Fruit fly (Drosophila melanogaster) whole organism, embryonic: ENCODE results near the gene Setx.
A peak's percentile ranks its signal among the peaks of the same experiment; 100 is the strongest.

Source experiments
- Adf1 ChIP-seq: fragments of 200-800 bp; sonication (Bioruptor generic); IDR thresholded peaks from 2 replicates; pipeline ENCODE4 v1.3.6; 2022; ENCODE audit warnings: missing biosample characterization, missing genetic modification characterization
- Aef1 ChIP-seq: fragments of 200-800 bp; sonication (Bioruptor generic); IDR thresholded peaks from 3 replicates; pipeline ENCODE4 v1.3.6; 2022; ENCODE audit warnings: missing biosample characterization, missing genetic modification characterization
- B-H2 ChIP-seq: fragments of 200-800 bp; sonication (Bioruptor generic); optimal IDR thresholded peaks from 2 replicates; lab custom pipeline; 2018; ENCODE audit warnings: missing biosample characterization, mild to moderate bottlenecking, missing genetic modification characterization
- CG10321 ChIP-seq: fragments of 200-800 bp; sonication (Bioruptor generic); IDR thresholded peaks from 2 replicates; pipeline ENCODE4 v1.3.6; 2022; ENCODE audit warnings: missing biosample characterization, missing genetic modification characterization
- CG10431 ChIP-seq: fragments of 200-800 bp; sonication (Bioruptor generic); optimal IDR thresholded peaks from 3 replicates; lab custom pipeline; 2018; ENCODE audit warnings: missing biosample characterization, mild to moderate bottlenecking, missing genetic modification characterization
- CG10979 ChIP-seq: fragments of 200-800 bp; sonication (Bioruptor generic); optimal IDR thresholded peaks from 2 replicates; lab custom pipeline; 2018; ENCODE audit warnings: missing biosample characterization, mild to moderate bottlenecking, missing genetic modification characterization, moderate library complexity
- CG11398 ChIP-seq: fragments of 200-800 bp; sonication (Bioruptor generic); optimal IDR thresholded peaks from 2 replicates; lab custom pipeline; 2016; ENCODE audit warnings: missing biosample characterization, missing genetic modification characterization
- CG11560 ChIP-seq: fragments of 200-800 bp; sonication (Bioruptor generic); IDR thresholded peaks from 3 replicates; pipeline ENCODE4 v1.3.6; 2022; ENCODE audit warnings: missing biosample characterization, missing genetic modification characterization
- CG12942 ChIP-seq: fragments of 200-800 bp; sonication (Bioruptor generic); optimal IDR thresholded peaks from 3 replicates; lab custom pipeline; 2016; ENCODE audit warnings: missing biosample characterization, missing genetic modification characterization
- CG13296 ChIP-seq: fragments of 200-800 bp; sonication (Bioruptor generic); optimal IDR thresholded peaks from 3 replicates; lab custom pipeline; 2018; ENCODE audit warnings: missing biosample characterization, mild to moderate bottlenecking, missing genetic modification characterization
- CG13775 ChIP-seq: fragments of 200-800 bp; sonication (Bioruptor generic); optimal IDR thresholded peaks from 3 replicates; lab custom pipeline; 2017; ENCODE audit warnings: missing biosample characterization, mild to moderate bottlenecking, missing genetic modification characterization
- CG17802 ChIP-seq: fragments of 200-800 bp; sonication (Bioruptor generic); optimal IDR thresholded peaks from 2 replicates; lab custom pipeline; 2018; ENCODE audit warnings: missing biosample characterization, mild to moderate bottlenecking, missing genetic modification characterization, moderate library complexity
- CG17912 ChIP-seq: fragments of 200-800 bp; sonication (Bioruptor generic); optimal IDR thresholded peaks from 2 replicates; lab custom pipeline; 2018; ENCODE audit warnings: missing biosample characterization, mild to moderate bottlenecking, missing genetic modification characterization
- CG30431 ChIP-seq: fragments of 200-800 bp; sonication (Bioruptor generic); optimal IDR thresholded peaks from 2 replicates; lab custom pipeline; 2017; ENCODE audit warnings: missing biosample characterization, missing genetic modification characterization
- CG32767 ChIP-seq: fragments of 200-800 bp; sonication (Bioruptor generic); IDR thresholded peaks from 2 replicates; pipeline ENCODE4 v1.3.6; 2022; ENCODE audit warnings: missing biosample characterization, missing genetic modification characterization
- CG34224 ChIP-seq: fragments of 200-800 bp; sonication (Bioruptor generic); IDR thresholded peaks from 3 replicates; pipeline ENCODE4 v1.3.6; 2022; ENCODE audit warnings: missing biosample characterization, missing genetic modification characterization; ENCODE audit not compliant: partially characterized antibody
- CG6254 ChIP-seq: fragments of 200-800 bp; sonication (Bioruptor generic); optimal IDR thresholded peaks from 3 replicates; lab custom pipeline; 2017; ENCODE audit warnings: mild to moderate bottlenecking, missing biosample characterization, missing genetic modification reagents, missing genetic modification characterization
- CG8359 ChIP-seq: fragments of 200-800 bp; sonication (Bioruptor generic); optimal IDR thresholded peaks from 2 replicates; lab custom pipeline; 2017; ENCODE audit warnings: missing biosample characterization, mild to moderate bottlenecking, missing genetic modification characterization, borderline replicate concordance
- CG8388 ChIP-seq: fragments of 200-800 bp; sonication (Bioruptor generic); optimal IDR thresholded peaks from 2 replicates; lab custom pipeline; 2019; ENCODE audit warnings: missing biosample characterization, mild to moderate bottlenecking, missing genetic modification characterization, moderate library complexity
- CTCF ChIP-seq: fragments of 200-800 bp; sonication (Bioruptor generic); optimal IDR thresholded peaks from 2 replicates; lab custom pipeline; 2017; ENCODE audit warnings: missing biosample characterization, mild to moderate bottlenecking, missing genetic modification characterization, moderate library complexity
- CrebB ChIP-seq: fragments of 200-800 bp; sonication (Bioruptor generic); optimal IDR thresholded peaks from 3 replicates; lab custom pipeline; 2018; ENCODE audit warnings: missing biosample characterization, mild to moderate bottlenecking, missing genetic modification characterization
- Dek ChIP-seq: fragments of 200-800 bp; sonication (Bioruptor generic); optimal IDR thresholded peaks from 3 replicates; lab custom pipeline; 2019; ENCODE audit warnings: missing biosample characterization, mild to moderate bottlenecking, missing genetic modification characterization, moderate library complexity
- Doc2 ChIP-seq: fragments of 200-800 bp; sonication (Bioruptor generic); IDR thresholded peaks from 2 replicates; pipeline ENCODE4 v1.3.6; 2022; ENCODE audit warnings: missing biosample characterization, missing genetic modification characterization
- Dp ChIP-seq: fragments of 200-800 bp; sonication (Bioruptor generic); optimal IDR thresholded peaks from 2 replicates; lab custom pipeline; 2018; ENCODE audit warnings: missing biosample characterization, mild to moderate bottlenecking, missing genetic modification characterization, moderate library complexity
- E2f1 ChIP-seq: fragments of 200-800 bp; sonication (Bioruptor generic); IDR thresholded peaks from 2 replicates; pipeline ENCODE4 v1.3.6; 2022; ENCODE audit warnings: missing biosample characterization, missing genetic modification characterization
- Ets97D ChIP-seq: fragments of 200-800 bp; sonication (Bioruptor generic); optimal IDR thresholded peaks from 3 replicates; lab custom pipeline; 2016; ENCODE audit warnings: missing biosample characterization, missing genetic modification characterization
- Fer1 ChIP-seq: fragments of 200-800 bp; sonication (Bioruptor generic); optimal IDR thresholded peaks from 2 replicates; lab custom pipeline; 2017; ENCODE audit warnings: missing biosample characterization, mild to moderate bottlenecking, missing genetic modification characterization
- HLHmδ ChIP-seq: fragments of 200-800 bp; sonication (Bioruptor generic); optimal IDR thresholded peaks from 2 replicates; lab custom pipeline; 2018; ENCODE audit warnings: missing biosample characterization, mild to moderate bottlenecking, missing genetic modification characterization, moderate library complexity
- Lim3 ChIP-seq: fragments of 200-800 bp; sonication (Bioruptor generic); IDR thresholded peaks from 2 replicates; pipeline ENCODE4 v1.3.6; 2022; ENCODE audit warnings: missing biosample characterization, missing genetic modification characterization
- MBD-R2 ChIP-seq: fragments of 200-800 bp; sonication (Bioruptor generic); IDR thresholded peaks from 2 replicates; pipeline ENCODE4 v1.3.6; 2022; ENCODE audit warnings: missing biosample characterization, missing genetic modification characterization
- Mad ChIP-seq: fragments of 200-800 bp; sonication (Bioruptor generic); optimal IDR thresholded peaks from 2 replicates; lab custom pipeline; 2016; ENCODE audit warnings: missing biosample characterization, missing genetic modification characterization
- Neu2 ChIP-seq: fragments of 200-800 bp; sonication (Bioruptor generic); optimal IDR thresholded peaks from 3 replicates; lab custom pipeline; 2016; ENCODE audit warnings: missing biosample characterization, missing genetic modification characterization, borderline replicate concordance
- Oaz ChIP-seq: fragments of 200-800 bp; sonication (Bioruptor generic); IDR thresholded peaks from 2 replicates; pipeline ENCODE4 v1.3.6; 2022; ENCODE audit warnings: missing biosample characterization, missing genetic modification characterization
- Side ChIP-seq: fragments of 200-800 bp; sonication (Bioruptor generic); optimal IDR thresholded peaks from 2 replicates; lab custom pipeline; 2016; ENCODE audit warnings: missing biosample characterization, missing genetic modification characterization
- Vsx1 ChIP-seq: fragments of 200-800 bp; sonication (Bioruptor generic); optimal IDR thresholded peaks from 2 replicates; lab custom pipeline; 2017; ENCODE audit warnings: missing biosample characterization, mild to moderate bottlenecking, missing genetic modification characterization, missing genetic modification reagents
- ara ChIP-seq: fragments of 200-800 bp; sonication (Bioruptor generic); IDR thresholded peaks from 2 replicates; pipeline ENCODE4 v1.3.6; 2022; ENCODE audit warnings: missing biosample characterization, missing genetic modification characterization
- btn ChIP-seq: fragments of 200-800 bp; sonication (Bioruptor generic); optimal IDR thresholded peaks from 2 replicates; lab custom pipeline; 2016; ENCODE audit warnings: missing biosample characterization, missing genetic modification characterization
- caup ChIP-seq: fragments of 200-800 bp; sonication (Bioruptor generic); optimal IDR thresholded peaks from 3 replicates; lab custom pipeline; 2017; ENCODE audit warnings: missing biosample characterization, mild to moderate bottlenecking, missing genetic modification characterization, moderate library complexity; ENCODE audit not compliant: severe bottlenecking
- crc ChIP-seq: fragments of 200-800 bp; sonication (Bioruptor generic); optimal IDR thresholded peaks from 2 replicates; lab custom pipeline; 2016; ENCODE audit warnings: missing biosample characterization, missing genetic modification characterization
- dm ChIP-seq: fragments of 200-800 bp; sonication (Bioruptor generic); optimal IDR thresholded peaks from 3 replicates; lab custom pipeline; 2016; ENCODE audit warnings: missing biosample characterization, missing genetic modification characterization
- fd3F ChIP-seq: fragments of 200-800 bp; sonication (Bioruptor generic); optimal IDR thresholded peaks from 2 replicates; lab custom pipeline; 2018; ENCODE audit warnings: missing biosample characterization, mild to moderate bottlenecking, missing genetic modification characterization, moderate library complexity
- gfzf ChIP-seq: fragments of 200-800 bp; sonication (Bioruptor generic); optimal IDR thresholded peaks from 2 replicates; lab custom pipeline; 2016; ENCODE audit warnings: missing biosample characterization, mild to moderate bottlenecking, missing genetic modification characterization, moderate library complexity
- ind ChIP-seq: fragments of 200-800 bp; sonication (Bioruptor generic); optimal IDR thresholded peaks from 3 replicates; lab custom pipeline; 2016; ENCODE audit warnings: missing biosample characterization, missing genetic modification characterization
- nerfin-1 ChIP-seq: fragments of 200-800 bp; sonication (Bioruptor generic); optimal IDR thresholded peaks from 3 replicates; lab custom pipeline; 2019; ENCODE audit warnings: missing biosample characterization, mild to moderate bottlenecking, missing genetic modification characterization, moderate library complexity
- otp ChIP-seq: fragments of 200-800 bp; sonication (Bioruptor generic); IDR thresholded peaks from 3 replicates; pipeline ENCODE4, ENCODE4 v1.3.6; 2022; ENCODE audit warnings: missing biosample characterization, missing genetic modification characterization
- pb ChIP-seq: fragments of 200-800 bp; sonication (Bioruptor generic); optimal IDR thresholded peaks from 3 replicates; lab custom pipeline; 2016; ENCODE audit warnings: missing biosample characterization, missing genetic modification characterization
- pho ChIP-seq: fragments of 200-800 bp; sonication (Bioruptor generic); optimal IDR thresholded peaks from 2 replicates; lab custom pipeline; 2016; ENCODE audit warnings: missing biosample characterization, missing genetic modification characterization
- phol ChIP-seq: fragments of 200-800 bp; sonication (Bioruptor generic); optimal IDR thresholded peaks from 3 replicates; lab custom pipeline; 2018; ENCODE audit warnings: missing biosample characterization, mild to moderate bottlenecking, missing genetic modification characterization, moderate library complexity
- schlank ChIP-seq: fragments of 200-800 bp; sonication (Bioruptor generic); optimal IDR thresholded peaks from 2 replicates; lab custom pipeline; 2018; ENCODE audit warnings: missing biosample characterization, mild to moderate bottlenecking, missing genetic modification characterization
- ssp ChIP-seq: fragments of 200-800 bp; sonication (Bioruptor generic); IDR thresholded peaks from 2 replicates; pipeline ENCODE4 v1.3.6; 2022; ENCODE audit warnings: missing biosample characterization, missing genetic modification characterization
- ttk ChIP-seq: fragments of 200-800 bp; sonication (Bioruptor generic); IDR thresholded peaks from 2 replicates; pipeline ENCODE4 v2.1.2; 2022; ENCODE audit warnings: missing biosample characterization, missing genetic modification characterization
- unpg ChIP-seq: fragments of 200-800 bp; sonication (Bioruptor generic); optimal IDR thresholded peaks from 3 replicates; lab custom pipeline; 2018; ENCODE audit warnings: missing biosample characterization, mild to moderate bottlenecking, missing genetic modification characterization, moderate library complexity

Setx gene

DNA sequence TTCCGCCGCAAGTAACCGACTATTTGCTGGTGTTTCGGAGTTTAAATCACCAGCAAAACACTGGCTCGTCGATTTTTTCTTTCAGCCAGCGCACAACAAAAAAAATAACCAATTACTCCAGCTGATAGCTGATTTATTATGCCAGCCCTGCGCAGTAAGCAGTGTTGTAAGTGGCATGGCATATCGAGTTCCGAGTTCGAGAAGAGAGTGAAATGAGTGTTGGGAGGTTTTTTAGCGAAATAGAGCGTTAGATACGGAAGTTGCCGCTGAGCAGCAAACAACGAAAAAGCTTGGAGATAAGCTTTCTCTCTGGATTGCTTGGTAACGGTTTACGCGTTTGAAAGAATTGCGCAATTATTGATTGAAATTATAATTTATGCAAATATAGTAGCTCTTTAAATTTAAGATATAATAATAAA is 45.6 kb downstream of the Setx start, which contains the start of gene CG7565 (continued):
- peak; percentile 24 for TF ChIP-seq unpg
- TF ChIP-seq nerfin-1 (tag; lab: Kevin White, UChicago): peak; percentile 13
- TF ChIP-seq Neu2 (GFP tag; lab: Kevin White, UChicago): no peak
- 0 out of 3 replicates have a peak, but pooled peaks have one; percentile 5 for TF ChIP-seq otp
- peak; percentile 81 for TF ChIP-seq Ets97D (GFP tag; lab: Kevin White, UChicago)
- peak; percentile 70; the same call in 2 of the 3 replicates for TF ChIP-seq CG34224 (GFP tag; lab: Robert Waterston, UW)
- peak; percentile 2 for TF ChIP-seq Dek (tag; lab: Kevin White, UChicago)
- TF ChIP-seq ind: peak; percentile 44
- TF ChIP-seq CG12942 (GFP tag; lab: Kevin White, UChicago): peak; percentile 18
- peak; percentile 58 for TF ChIP-seq CrebB (tag; lab: Kevin White, UChicago)
- no peak for TF ChIP-seq CG10431 (GFP tag; lab: Kevin White, UChicago)
- TF ChIP-seq Lim3 (GFP tag; lab: Robert Waterston, UW): no peak
- TF ChIP-seq Aef1 (GFP tag; lab: Robert Waterston, UW): no peak
- TF ChIP-seq Vsx1 (GFP tag; lab: Kevin White, UChicago): peak; percentile 40
- no peak for TF ChIP-seq CG11560 (tag; lab: Robert Waterston, UW)
- TF ChIP-seq CG32767 (GFP tag; lab: Robert Waterston, UW): no peak
- peak; percentile 56 for TF ChIP-seq CG13296 (GFP tag; lab: Kevin White, UChicago)
- TF ChIP-seq CG17912 (GFP tag; lab: Kevin White, UChicago): peak; percentile 67
- no peak for TF ChIP-seq fd3F
- TF ChIP-seq dm (GFP tag; lab: Kevin White, UChicago): peak; percentile 18
- peak; percentile 38 for TF ChIP-seq Dp (GFP tag; lab: Kevin White, UChicago)
- peak; percentile 84 for TF ChIP-seq B-H2 (GFP tag; lab: Kevin White, UChicago)
- TF ChIP-seq CG11398 (GFP tag; lab: Kevin White, UChicago): no peak
- TF ChIP-seq pb (GFP tag; lab: Kevin White, UChicago): no peak
- TF ChIP-seq ara (GFP tag; lab: Robert Waterston, UW): 0 out of 2 replicates have a peak, but pooled peaks have one; percentile 5
- peak; percentile 51 for TF ChIP-seq Side (GFP tag; lab: Kevin White, UChicago)
- no peak for TF ChIP-seq gfzf (GFP tag; lab: Kevin White, UChicago)
- peak; percentile 23 for TF ChIP-seq phol (tag; lab: Kevin White, UChicago)
- no peak for TF ChIP-seq CG17802
- TF ChIP-seq Oaz: no peak
- peak; percentile 42; the same call in 1 of the 2 replicates for TF ChIP-seq Adf1 (GFP tag; lab: Robert Waterston, UW)
- TF ChIP-seq Doc2 (GFP tag; lab: Robert Waterston, UW): no peak
- no peak for TF ChIP-seq ssp (GFP tag; lab: Robert Waterston, UW)
- TF ChIP-seq pho (GFP tag; lab: Kevin White, UChicago): peak; percentile 65
- peak; percentile 26 for TF ChIP-seq schlank (tag; lab: Kevin White, UChicago)
- TF ChIP-seq CG8388 (GFP tag; lab: Kevin White, UChicago): no peak
- TF ChIP-seq crc (GFP tag; lab: Kevin White, UChicago): peak; percentile 9
- TF ChIP-seq E2f1 (GFP tag; lab: Robert Waterston, UW): no peak
- no peak for TF ChIP-seq btn (GFP tag; lab: Kevin White, UChicago)
- TF ChIP-seq CG6254 (GFP tag; lab: Kevin White, UChicago): no peak
- TF ChIP-seq MBD-R2 (GFP tag; lab: Robert Waterston, UW): peak; percentile 74
- TF ChIP-seq CG30431 (GFP tag; lab: Kevin White, UChicago): no peak
- no peak for TF ChIP-seq CG10321 (GFP tag; lab: Robert Waterston, UW)
- peak; percentile 32 for TF ChIP-seq CG13775 (GFP tag; lab: Kevin White, UChicago)
- TF ChIP-seq ttk: no peak
- no peak for TF ChIP-seq HLHmδ
- no peak for TF ChIP-seq CG10979 (tag; lab: Kevin White, UChicago)
- TF ChIP-seq caup (GFP tag; lab: Kevin White, UChicago): peak; percentile 82
- TF ChIP-seq CG8359: no peak
- TF ChIP-seq CTCF: peak; percentile 21
- TF ChIP-seq Fer1 (GFP tag; lab: Kevin White, UChicago): peak; percentile 81
- no peak for TF ChIP-seq Mad (GFP tag; lab: Kevin White, UChicago)
